Fruit fly (Drosophila melanogaster): Measurements from ENCODE around the gene alpha-Est6.

The alpha-Est6 gene

dm6 chr3R:7506314-7506988, 22.1 kb downstream of the alpha-Est6 start (continued):
- TF ChIP-seq CG31441 (GFP tag; IDR thresholded peaks at IDR 0.05) (peak; percentile 38; the same call in 1 of the 2 replicates), grau (tag; optimal IDR thresholded peaks at IDR 0.05) (peak; percentile 87), Sry-δ (GFP tag; optimal IDR thresholded peaks at IDR 0.05) (peak; percentile 56), pita (GFP tag; optimal IDR thresholded peaks at IDR 0.05) (no peak), run (tag; optimal IDR thresholded peaks at IDR 0.05) (peak; percentile 10), wek (GFP tag; optimal IDR thresholded peaks at IDR 0.05) (no peak), unpg (GFP tag; optimal IDR thresholded peaks at IDR 0.05) (peak; percentile 84), Abd-B (GFP tag; optimal IDR thresholded peaks at IDR 0.05) (peak; percentile 66), Nf-YC (tag; optimal IDR thresholded peaks at IDR 0.05) (peak; percentile 0), CG2889 (GFP tag; IDR thresholded peaks at IDR 0.05) (peak; percentile 86), CG1024 (GFP tag; IDR thresholded peaks at IDR 0.05) (no peak), CoRest (tag; optimal IDR thresholded peaks at IDR 0.05) (peak; percentile 86), Bteb2 (GFP tag; optimal IDR thresholded peaks at IDR 0.05) (peak; percentile 94), sc (optimal IDR thresholded peaks at IDR 0.05) (no peak), sc (GFP tag; optimal IDR thresholded peaks at IDR 0.05) (no peak), ash1 (GFP tag; optimal IDR thresholded peaks at IDR 0.05) (peak; percentile 18), C15 (GFP tag; IDR thresholded peaks at IDR 0.05) (peak; percentile 77), B-H2 (GFP tag; optimal IDR thresholded peaks at IDR 0.05) (peak; percentile 29), ap (GFP tag; IDR thresholded peaks at IDR 0.05) (peak; percentile 45), Vsx1 (GFP tag; optimal IDR thresholded peaks at IDR 0.05) (peak; percentile 40), Atf3 (GFP tag; optimal IDR thresholded peaks at IDR 0.05) (peak; percentile 39), CG12744 (GFP tag; optimal IDR thresholded peaks at IDR 0.05) (peak; percentile 86), CG30403 (GFP tag; optimal IDR thresholded peaks at IDR 0.05) (peak; percentile 85), nerfin-1 (tag; optimal IDR thresholded peaks at IDR 0.05) (no peak), CG11560 (tag; IDR thresholded peaks at IDR 0.05) (no peak; the same call in 1 of the 3 replicates), knrl (GFP tag; IDR thresholded peaks at IDR 0.05; ENCODE audit: partially characterized antibody) (no peak), GATAe (GFP tag; conservative IDR thresholded peaks at IDR 0.05) (no peak; the same call in 1 of the 2 replicates), al (GFP tag; IDR thresholded peaks at IDR 0.05) (peak; percentile 93), CG12236 (GFP tag; optimal IDR thresholded peaks at IDR 0.05) (peak; percentile 27), CG8388 (GFP tag; optimal IDR thresholded peaks at IDR 0.05) (peak; percentile 28), Asciz (GFP tag; optimal IDR thresholded peaks at IDR 0.05) (peak; percentile 19), Lim3 (GFP tag; IDR thresholded peaks at IDR 0.05) (no peak), HmgZ (tag; optimal IDR thresholded peaks at IDR 0.05) (peak; percentile 93), CG32772 (GFP tag; IDR thresholded peaks at IDR 0.05) (peak; percentile 59; the same call in 1 of the 2 replicates), Poxn (GFP tag; IDR thresholded peaks at IDR 0.05) (peak; percentile 81), CG14860 (GFP tag; IDR thresholded peaks at IDR 0.05; ENCODE audit: partially characterized antibody) (no peak), repo (GFP tag; optimal IDR thresholded peaks at IDR 0.05) (peak; percentile 78), emc (GFP tag; optimal IDR thresholded peaks at IDR 0.05) (peak; percentile 85), Pdp1 (GFP tag; optimal IDR thresholded peaks at IDR 0.05) (peak; percentile 86), Mes4 (GFP tag; optimal IDR thresholded peaks at IDR 0.05) (peak; percentile 32), eyg (GFP tag; optimal IDR thresholded peaks at IDR 0.05) (peak; percentile 86), Hmx (GFP tag; optimal IDR thresholded peaks at IDR 0.05) (peak; percentile 74), ham (GFP tag; IDR thresholded peaks at IDR 0.05) (peak; percentile 36; the same call in 1 of the 2 replicates), Antp (GFP tag; optimal IDR thresholded peaks at IDR 0.05) (peak; percentile 82), CG16779 (GFP tag; IDR thresholded peaks at IDR 0.05) (peak; percentile 87), CG15696 (tag; optimal IDR thresholded peaks at IDR 0.05) (peak; percentile 27), prd (optimal IDR thresholded peaks at IDR 0.05) (no peak), prd (GFP tag; IDR thresholded peaks at IDR 0.05) (peak; percentile 84), HHEX (GFP tag; optimal IDR thresholded peaks at IDR 0.05) (peak; percentile 89), ken (GFP tag; IDR thresholded peaks at IDR 0.05) (0 out of 3 replicates have a peak, but pooled peaks have one; percentile 23)
